Fruit fly (Drosophila melanogaster): ENCODE data around the gene Ugt35B1.

Gene Ugt35B1

dm6 chr3R:11209801-11210402 lies 39.9 kb upstream of the Ugt35B1 start, which contains the start of the genes SdhC and Tctp (continued):
- TF ChIP-seq CG13775 (GFP tag; optimal IDR thresholded peaks at IDR 0.05) = peak; percentile 53
- peak; percentile 18 for TF ChIP-seq pb (GFP tag; optimal IDR thresholded peaks at IDR 0.05)
- TF ChIP-seq CG4360 (GFP tag; IDR thresholded peaks at IDR 0.05) = no peak
- 0 out of 2 replicates have a peak, but pooled peaks have one; percentile 49 for TF ChIP-seq chm (GFP tag; IDR thresholded peaks at IDR 0.05)
- no peak for TF ChIP-seq dan (GFP tag; IDR thresholded peaks at IDR 0.05)
- peak; percentile 58 for TF ChIP-seq CG13296 (GFP tag; optimal IDR thresholded peaks at IDR 0.05)
- no peak for TF ChIP-seq Hand (GFP tag; optimal IDR thresholded peaks at IDR 0.05)
- TF ChIP-seq abd-A (tag; optimal IDR thresholded peaks at IDR 0.05) = no peak
- TF ChIP-seq shn (GFP tag; optimal IDR thresholded peaks at IDR 0.05) = peak; percentile 38
- TF ChIP-seq Sox100B (GFP tag; optimal IDR thresholded peaks at IDR 0.05) = peak; percentile 61
- 0 out of 2 replicates have a peak, but pooled peaks have one; percentile 23 for TF ChIP-seq ranshi (GFP tag; IDR thresholded peaks at IDR 0.05)
- TF ChIP-seq CG9437 (GFP tag; optimal IDR thresholded peaks at IDR 0.05) = peak; percentile 36
- peak; percentile 9 for TF ChIP-seq dmrt99B (tag; optimal IDR thresholded peaks at IDR 0.05)
- peak; percentile 17 to 60 for TF ChIP-seq Hr51 (GFP tag; optimal IDR thresholded peaks at IDR 0.05)
- peak; percentile 10 for TF ChIP-seq CHES-1-like (GFP tag; optimal IDR thresholded peaks at IDR 0.05)
- peak; percentile 62 for TF ChIP-seq Meics (GFP tag; optimal IDR thresholded peaks at IDR 0.05)
- peak; percentile 40 for TF ChIP-seq Fer3 (tag; optimal IDR thresholded peaks at IDR 0.05)
- TF ChIP-seq twi (tag; optimal IDR thresholded peaks at IDR 0.05) = no peak
- peak; percentile 27 for TF ChIP-seq mirr (GFP tag; optimal IDR thresholded peaks at IDR 0.05)
- TF ChIP-seq CG9932 (GFP tag; IDR thresholded peaks at IDR 0.05) = peak; percentile 42; the same call in 1 of the 2 replicates
- no peak for TF ChIP-seq CG2129 (GFP tag; IDR thresholded peaks at IDR 0.05; ENCODE audit: partially characterized antibody)
- TF ChIP-seq Tbp (GFP tag; optimal IDR thresholded peaks at IDR 0.05) = no peak
- TF ChIP-seq D19A (tag; optimal IDR thresholded peaks at IDR 0.05) = peak; percentile 6
- peak; percentile 22 for TF ChIP-seq Antp (GFP tag; optimal IDR thresholded peaks at IDR 0.05)
- peak; percentile 70 for TF ChIP-seq onecut (GFP tag; IDR thresholded peaks at IDR 0.05)
- TF ChIP-seq maf-S (GFP tag; optimal IDR thresholded peaks at IDR 0.05) = no peak
- no peak for TF ChIP-seq fd3F (GFP tag; optimal IDR thresholded peaks at IDR 0.05)
- TF ChIP-seq BEAF-32 (GFP tag; optimal IDR thresholded peaks at IDR 0.05) = peak; percentile 78
- TF ChIP-seq CG1602 (GFP tag; optimal IDR thresholded peaks at IDR 0.05) = peak; percentile 0
- peak; percentile 23 for TF ChIP-seq exex (tag; optimal IDR thresholded peaks at IDR 0.05)
- no peak for TF ChIP-seq klu (GFP tag; IDR thresholded peaks at IDR 0.05)
- no peak for TF ChIP-seq H15 (GFP tag; IDR thresholded peaks at IDR 0.05)
- peak; percentile 22 for TF ChIP-seq bcd (GFP tag; optimal IDR thresholded peaks at IDR 0.05)
- no peak for TF ChIP-seq bowl (GFP tag; IDR thresholded peaks at IDR 0.05)
- peak in 1 of 2 experiments; percentile 23 for TF ChIP-seq crp (GFP tag; optimal IDR thresholded peaks at IDR 0.05)
- TF ChIP-seq so (GFP tag; IDR thresholded peaks at IDR 0.05) = 0 out of 3 replicates have a peak, but pooled peaks have one; percentile 45
- TF ChIP-seq Ssrp (tag; optimal IDR thresholded peaks at IDR 0.05) = no peak
- TF ChIP-seq CG17829 (tag; optimal IDR thresholded peaks at IDR 0.05) = peak; percentile 59
- no peak for TF ChIP-seq sima (GFP tag; optimal IDR thresholded peaks at IDR 0.05)
- TF ChIP-seq Mes4 (GFP tag; optimal IDR thresholded peaks at IDR 0.05) = no peak
- TF ChIP-seq CG14667 (GFP tag; IDR thresholded peaks at IDR 0.05) = no peak
- no peak for TF ChIP-seq Lim3 (GFP tag; IDR thresholded peaks at IDR 0.05)
- no peak for TF ChIP-seq disco-r (GFP tag; optimal IDR thresholded peaks at IDR 0.05)
- TF ChIP-seq CG34376 (GFP tag; optimal IDR thresholded peaks at IDR 0.05) = peak; percentile 54
- TF ChIP-seq YL-1 (GFP tag; optimal IDR thresholded peaks at IDR 0.05) = peak; percentile 90
- TF ChIP-seq CG6272 (GFP tag; IDR thresholded peaks at IDR 0.05) = 0 out of 2 replicates have a peak, but pooled peaks have one; percentile 33
- no peak for TF ChIP-seq hth (optimal IDR thresholded peaks at IDR 0.05)
- peak; percentile 15 for TF ChIP-seq D19B (GFP tag; optimal IDR thresholded peaks at IDR 0.05)
- TF ChIP-seq tup (GFP tag; optimal IDR thresholded peaks at IDR 0.05) = no peak
- TF ChIP-seq CG31441 (GFP tag; IDR thresholded peaks at IDR 0.05) = peak; percentile 59; the same call in 1 of the 2 replicates
